Worm (Caenorhabditis elegans) whole organism, L4 larva: ENCODE measurements around the gene ttr-49.

Source experiments
- F26F4.8 ChIP-seq: fragments of 200-800 bp; sonication (Bioruptor generic); conservative IDR thresholded peaks from 2 replicates; pipeline ENCODE4 v1.3.6; 2022; ENCODE audit warnings: missing genetic modification characterization, missing compliant biosample characterization
- F49E8.2 ChIP-seq: sonication (generic microtip); optimal IDR thresholded peaks from 2 replicates; lab custom pipeline; 2016; ENCODE audit warnings: missing compliant biosample characterization, mild to moderate bottlenecking, missing genetic modification characterization, borderline replicate concordance
- Y48G9A.11 ChIP-seq: fragments of 200-800 bp; sonication (Bioruptor generic); IDR thresholded peaks from 2 replicates; pipeline ENCODE4 v1.3.6; 2022; ENCODE audit warnings: missing genetic modification reagents, missing genetic modification characterization, missing compliant biosample characterization
- Y75B8A.6 ChIP-seq: fragments of 200-800 bp; sonication (Bioruptor generic); IDR thresholded peaks from 2 replicates; pipeline ENCODE4 v1.3.6; 2022; ENCODE audit warnings: missing genetic modification reagents, missing genetic modification characterization, missing compliant biosample characterization
- ZK337.2 ChIP-seq: fragments of 200-800 bp; sonication (Bioruptor generic); IDR thresholded peaks from 2 replicates; pipeline ENCODE4 v1.3.6; 2022; ENCODE audit warnings: missing genetic modification reagents, missing genetic modification characterization, missing compliant biosample characterization
- arid-1 ChIP-seq: fragments of 200-800 bp; sonication (Bioruptor generic); conservative IDR thresholded peaks from 2 replicates; pipeline ENCODE4 v1.3.6; 2022; ENCODE audit warnings: missing genetic modification reagents, missing genetic modification characterization, missing compliant biosample characterization
- ceh-32 ChIP-seq: sonication (generic microtip); optimal IDR thresholded peaks from 2 replicates; lab custom pipeline; 2016; ENCODE audit warnings: mild to moderate bottlenecking, missing genetic modification characterization, missing compliant biosample characterization; ENCODE audit not compliant: poor library complexity
- ceh-44 ChIP-seq: fragments of 200-800 bp; sonication (Bioruptor generic); IDR thresholded peaks from 2 replicates; pipeline ENCODE4 v1.3.6; 2022; ENCODE audit warnings: missing genetic modification reagents, missing genetic modification characterization, missing compliant biosample characterization
- ctbp-1 ChIP-seq: fragments of 200-800 bp; sonication (Bioruptor generic); IDR thresholded peaks from 2 replicates; pipeline ENCODE4 v1.3.6; 2022; ENCODE audit warnings: missing genetic modification reagents, missing genetic modification characterization, missing compliant biosample characterization
- daf-16 ChIP-seq, 3 experiments: sonication (generic microtip); optimal IDR thresholded peaks; 2 replicates each; lab custom pipeline; 2016 to 2017; ENCODE audit warnings: missing genetic modification characterization in 3 of 3, missing genetic modification reagents in 3 of 3, mild to moderate bottlenecking in 2 of 3, missing compliant biosample characterization in 2 of 3, missing biosample characterization in 1 of 3, moderate library complexity in 1 of 3
- daf-19 ChIP-seq: fragments of 200-800 bp; sonication (Bioruptor generic); conservative IDR thresholded peaks from 2 replicates; pipeline ENCODE4 v1.3.6; 2022; ENCODE audit warnings: missing genetic modification characterization, missing compliant biosample characterization
- daf-8 ChIP-seq: fragments of 200-800 bp; sonication (Bioruptor generic); IDR thresholded peaks from 2 replicates; pipeline ENCODE4 v1.3.6; 2022; ENCODE audit warnings: missing genetic modification characterization, missing compliant biosample characterization
- dmd-6 ChIP-seq: fragments of 200-800 bp; sonication (Bioruptor generic); IDR thresholded peaks from 2 replicates; pipeline ENCODE4 v1.3.6; 2022; ENCODE audit warnings: missing genetic modification reagents, missing genetic modification characterization, missing compliant biosample characterization
- dpl-1 ChIP-seq: fragments of 150-350 bp; optimal IDR thresholded peaks from 2 replicates; lab custom pipeline; 2014; ENCODE audit warnings: missing biosample characterization, missing genetic modification reagents, missing genetic modification characterization
- dve-1 ChIP-seq: sonication (generic microtip); optimal IDR thresholded peaks from 2 replicates; lab custom pipeline; 2017; ENCODE audit warnings: antibody characterized with exemption, mild to moderate bottlenecking, missing genetic modification characterization, missing compliant biosample characterization; ENCODE audit not compliant: insufficient read depth
- fkh-10 ChIP-seq: fragments of 150-350 bp; optimal IDR thresholded peaks from 2 replicates; lab custom pipeline; 2014; ENCODE audit warnings: missing biosample characterization, missing genetic modification reagents, missing genetic modification characterization
- gei-8 ChIP-seq: fragments of 200-800 bp; sonication (Bioruptor generic); optimal IDR thresholded peaks from 2 replicates; lab custom pipeline; 2018; ENCODE audit warnings: mild to moderate bottlenecking, missing genetic modification characterization, missing compliant biosample characterization
- hlh-30 ChIP-seq: sonication (generic microtip); optimal IDR thresholded peaks from 2 replicates; lab custom pipeline; 2017; ENCODE audit warnings: antibody characterized with exemption, mild to moderate bottlenecking, missing genetic modification characterization, missing compliant biosample characterization; ENCODE audit not compliant: insufficient read depth
- hmg-1.1 ChIP-seq: fragments of 200-800 bp; sonication (Bioruptor generic); IDR thresholded peaks from 2 replicates; pipeline ENCODE4 v1.3.6; 2022; ENCODE audit warnings: missing genetic modification reagents, missing genetic modification characterization, missing compliant biosample characterization
- jun-1 ChIP-seq: fragments of 150-350 bp; optimal IDR thresholded peaks from 2 replicates; lab custom pipeline; 2014; ENCODE audit warnings: missing biosample characterization, missing genetic modification reagents, missing genetic modification characterization
- lin-13 ChIP-seq: fragments of 150-350 bp; optimal IDR thresholded peaks from 2 replicates; lab custom pipeline; 2014; ENCODE audit warnings: missing biosample characterization, missing genetic modification reagents, missing genetic modification characterization
- lir-3 ChIP-seq: sonication (generic microtip); optimal IDR thresholded peaks from 2 replicates; lab custom pipeline; 2016; ENCODE audit warnings: mild to moderate bottlenecking, missing genetic modification characterization, missing compliant biosample characterization
- madf-5 ChIP-seq, 2 experiments: fragments of 200-800 bp; sonication (Bioruptor generic); IDR thresholded peaks; 2 replicates each; pipeline ENCODE4 v1.3.6; 2022; ENCODE audit warnings: missing compliant biosample characterization in 2 of 2, missing genetic modification characterization in 2 of 2
- mdl-1 ChIP-seq, 2 experiments: fragments of 150-350 bp in 1 of 2; sonication (generic microtip) in 1 of 2; optimal IDR thresholded peaks; 2 replicates each; lab custom pipeline; 2014 to 2017; ENCODE audit warnings: missing biosample characterization in 2 of 2, missing genetic modification characterization in 2 of 2
- mdt-29 ChIP-seq: fragments of 200-800 bp; sonication (Bioruptor generic); IDR thresholded peaks from 2 replicates; pipeline ENCODE4 v1.3.6; 2022; ENCODE audit warnings: missing genetic modification reagents, missing genetic modification characterization, missing compliant biosample characterization
- mxl-3 ChIP-seq: fragments of 200-800 bp; sonication (Bioruptor generic); optimal IDR thresholded peaks from 2 replicates; lab custom pipeline; 2018; ENCODE audit warnings: mild to moderate bottlenecking, missing genetic modification characterization, missing compliant biosample characterization
- nhr-102 ChIP-seq: sonication (generic microtip); optimal IDR thresholded peaks from 2 replicates; lab custom pipeline; 2016; ENCODE audit warnings: mild to moderate bottlenecking, missing genetic modification characterization, moderate library complexity, missing compliant biosample characterization
- nhr-237 ChIP-seq: sonication (generic microtip); optimal IDR thresholded peaks from 2 replicates; lab custom pipeline; 2017; ENCODE audit warnings: missing biosample characterization, missing genetic modification characterization
- nhr-28 ChIP-seq: fragments of 150-350 bp; optimal IDR thresholded peaks from 2 replicates; lab custom pipeline; 2014; ENCODE audit warnings: missing biosample characterization, missing genetic modification characterization
- nhr-41 ChIP-seq: fragments of 200-800 bp; sonication (Bioruptor generic); IDR thresholded peaks from 2 replicates; pipeline ENCODE4 v1.3.6; 2022; ENCODE audit warnings: missing genetic modification reagents, missing genetic modification characterization, missing compliant biosample characterization
- nhr-48 ChIP-seq: sonication (generic microtip); optimal IDR thresholded peaks from 2 replicates; lab custom pipeline; 2016; ENCODE audit warnings: mild to moderate bottlenecking, missing genetic modification characterization, missing compliant biosample characterization
- pha-4 ChIP-seq, 2 experiments: fragments of 150-350 bp in 1 of 2; fragments of 200-800 bp in 1 of 2; sonication (Bioruptor generic) in 1 of 2; IDR thresholded peaks in 1 of 2; optimal IDR thresholded peaks in 1 of 2; 2 replicates each; pipeline versions ENCODE4 v1.3.6 to Lab custom; 2014 to 2022; ENCODE audit warnings: missing genetic modification characterization in 2 of 2, missing genetic modification reagents in 2 of 2, missing biosample characterization in 1 of 2, missing compliant biosample characterization in 1 of 2
- php-3 ChIP-seq: fragments of 200-800 bp; sonication (Bioruptor generic); IDR thresholded peaks from 2 replicates; pipeline ENCODE4 v1.3.6; 2022; ENCODE audit warnings: missing genetic modification reagents, missing genetic modification characterization, missing compliant biosample characterization
- pqm-1 ChIP-seq: sonication (generic microtip); optimal IDR thresholded peaks from 2 replicates; lab custom pipeline; 2017; ENCODE audit warnings: missing biosample characterization, missing genetic modification characterization
- sdz-12 ChIP-seq: fragments of 200-800 bp; sonication (Bioruptor generic); optimal IDR thresholded peaks from 2 replicates; lab custom pipeline; 2018; ENCODE audit warnings: mild to moderate bottlenecking, missing genetic modification characterization, missing compliant biosample characterization
- snpc-1.2 ChIP-seq: fragments of 200-800 bp; sonication (Bioruptor generic); IDR thresholded peaks from 2 replicates; pipeline ENCODE4 v1.3.6; 2022; ENCODE audit warnings: missing genetic modification reagents, missing genetic modification characterization, missing compliant biosample characterization
- unc-130 ChIP-seq: sonication (generic microtip); optimal IDR thresholded peaks from 2 replicates; lab custom pipeline; 2016; ENCODE audit warnings: missing genetic modification reagents, missing genetic modification characterization, missing compliant biosample characterization
- zfp-3 ChIP-seq: fragments of 200-800 bp; sonication (Bioruptor generic); conservative IDR thresholded peaks from 2 replicates; pipeline ENCODE4 v1.3.6; 2022; ENCODE audit warnings: missing genetic modification reagents, missing genetic modification characterization, missing compliant biosample characterization
- zip-11 ChIP-seq: fragments of 200-800 bp; sonication (Bioruptor generic); IDR thresholded peaks from 2 replicates; pipeline ENCODE4 v1.3.6; 2022; ENCODE audit warnings: missing genetic modification characterization, missing compliant biosample characterization

The ttr-49 gene

ce11 chrV:9384359-9384758 is 28.0 kb upstream of the ttr-49 start:
- TF ChIP-seq hmg-1.1 (GFP tag; lab: Robert Waterston, UW) = no peak
- TF ChIP-seq arid-1 = no peak
- TF ChIP-seq unc-130 (GFP tag; lab: Kevin White, UChicago) = no peak
- TF ChIP-seq mxl-3 (GFP tag; lab: Kevin White, UChicago) = no peak
- no peak for TF ChIP-seq jun-1 (tag; lab: Kevin White, UChicago)
- no peak for TF ChIP-seq gei-8
- TF ChIP-seq daf-19 (GFP tag; lab: Robert Waterston, UW) = no peak
- no peak for TF ChIP-seq nhr-237 (tag; lab: Kevin White, UChicago)
- TF ChIP-seq ctbp-1 = no peak
- TF ChIP-seq F26F4.8 (GFP tag; lab: Robert Waterston, UW) = no peak
- TF ChIP-seq daf-8 (GFP tag; lab: Robert Waterston, UW) = no peak
- TF ChIP-seq fkh-10 (GFP tag; lab: Kevin White, UChicago) = no peak
- TF ChIP-seq madf-5 (GFP tag; IDR thresholded peaks at IDR 0.05; lab: Robert Waterston, UW) = no peak
- no peak for TF ChIP-seq pha-4 (GFP tag; IDR thresholded peaks at IDR 0.05; lab: Robert Waterston, UW)
- TF ChIP-seq pha-4 (tag; optimal IDR thresholded peaks at IDR 0.05; lab: Kevin White, UChicago) = no peak
- TF ChIP-seq ceh-32 (tag; lab: Kevin White, UChicago) = no peak
- no peak for TF ChIP-seq zfp-3 (GFP tag; lab: Robert Waterston, UW)

- no peak for TF ChIP-seq mdl-1 (tag; optimal IDR thresholded peaks at IDR 0.05; lab: Kevin White, UChicago)
- peak; percentile 47; the same call in 1 of the 2 replicates for TF ChIP-seq mdt-29 (GFP tag; lab: Robert Waterston, UW)
- no peak for TF ChIP-seq lin-13 (GFP tag; lab: Kevin White, UChicago)
- TF ChIP-seq daf-19 (GFP tag; lab: Robert Waterston, UW) = no peak
- TF ChIP-seq daf-16 (GFP tag; optimal IDR thresholded peaks at IDR 0.05; lab: Kevin White, UChicago) = no peak
- peak; percentile 60 for TF ChIP-seq daf-16 (tag; optimal IDR thresholded peaks at IDR 0.05; lab: Kevin White, UChicago)
- no peak for TF ChIP-seq nhr-41 (GFP tag; lab: Robert Waterston, UW)
- TF ChIP-seq lir-3 (tag; lab: Kevin White, UChicago) = no peak
- no peak for TF ChIP-seq sdz-12
- TF ChIP-seq ZK337.2 = no peak
- TF ChIP-seq F49E8.2 (tag; lab: Kevin White, UChicago) = peak; percentile 87
- peak; percentile 28 for TF ChIP-seq hlh-30 (tag; lab: Kevin White, UChicago)
- no peak for TF ChIP-seq snpc-1.2 (GFP tag; lab: Robert Waterston, UW)
- TF ChIP-seq nhr-28 = peak; percentile 8
- peak; percentile 86 for TF ChIP-seq Y48G9A.11 (GFP tag; lab: Robert Waterston, UW)
- no peak for TF ChIP-seq php-3 (GFP tag; lab: Robert Waterston, UW)
- no peak for TF ChIP-seq nhr-48 (tag; lab: Kevin White, UChicago)
- TF ChIP-seq Y75B8A.6 = no peak
- TF ChIP-seq nhr-102 (tag; lab: Kevin White, UChicago) = no peak
- TF ChIP-seq ceh-44 (GFP tag; lab: Robert Waterston, UW) = no peak
- TF ChIP-seq pqm-1 (tag; lab: Kevin White, UChicago) = peak; percentile 13
- 0 out of 2 replicates have a peak, but pooled peaks have one; percentile 20 for TF ChIP-seq dmd-6 (GFP tag; lab: Robert Waterston, UW)
- TF ChIP-seq zip-11 (GFP tag; lab: Robert Waterston, UW) = no peak
- TF ChIP-seq mxl-3 (GFP tag; lab: Kevin White, UChicago) = no peak
- TF ChIP-seq unc-130 (GFP tag; lab: Kevin White, UChicago) = peak; percentile 68
- peak; percentile 4 for TF ChIP-seq dpl-1 (GFP tag; lab: Kevin White, UChicago)
- TF ChIP-seq dve-1 (tag; lab: Kevin White, UChicago) = peak; percentile 8
- TF ChIP-seq nhr-237 (tag; lab: Kevin White, UChicago) = no peak
Observed at ce11 chrV:9382538-9383328, 26.4 kb upstream of the ttr-49 start.
